Fruit fly (Drosophila melanogaster) whole organism, larva: ENCODE data around the gene CG8507.

ENCODE experiments used
- noc ChIP-seq: fragments of 200-800 bp; sonication (Bioruptor generic); optimal IDR thresholded peaks from 3 replicates; lab custom pipeline; 2019; ENCODE audit warnings: missing biosample characterization, mild to moderate bottlenecking, missing genetic modification characterization, moderate library complexity

The CG8507 gene

DNA sequence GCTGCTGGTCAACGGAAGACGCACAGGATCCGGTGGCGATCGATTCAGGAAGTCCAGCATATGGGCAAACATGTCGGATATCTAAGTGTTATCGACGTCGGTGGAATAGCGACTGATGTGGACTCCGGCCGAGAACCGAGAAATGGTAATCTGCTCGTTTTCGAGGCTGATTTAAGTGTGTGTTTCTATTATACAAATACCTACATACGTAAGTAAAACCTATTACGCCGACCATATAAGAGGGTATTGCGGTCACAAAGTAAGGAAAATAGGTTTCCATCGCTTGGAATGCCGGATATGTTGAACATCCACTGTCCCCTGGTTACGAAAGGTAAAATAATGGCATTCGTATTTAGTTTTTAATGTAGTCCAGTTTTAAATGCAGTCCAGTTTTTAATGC, 27.0 kb downstream of the CG8507 start, which contains the start of gene CG9459:
CG9459 (minus strand) TSS at position 101 of the 400 bp plus-strand sequence.
- TF ChIP-seq noc (tag; lab: Kevin White, UChicago), result no peak

DNA sequence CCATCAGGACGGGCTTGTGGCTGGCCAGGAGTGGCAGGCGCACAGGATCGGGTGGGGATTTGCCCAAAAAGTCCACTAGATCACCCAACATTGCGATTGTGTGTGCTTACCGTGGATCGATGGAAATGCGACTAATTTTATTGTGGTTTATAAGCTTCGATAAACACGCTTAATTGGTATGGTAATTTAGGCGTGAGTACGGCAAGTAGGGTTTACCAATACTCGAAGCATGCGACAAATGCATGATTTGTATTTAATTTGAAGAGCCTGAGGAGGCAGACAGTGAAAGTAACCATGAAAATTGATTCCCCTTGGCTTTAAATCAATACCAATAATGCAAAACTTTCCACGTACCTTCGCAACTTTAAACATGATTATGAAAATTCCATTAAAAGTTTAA, 28.5 kb downstream of the CG8507 start, which contains the start of gene CG9458:
CG9458 (minus strand) TSS at position 101 of the 400 bp plus-strand sequence.
- TF ChIP-seq noc (tag; lab: Kevin White, UChicago), result no peak

DNA sequence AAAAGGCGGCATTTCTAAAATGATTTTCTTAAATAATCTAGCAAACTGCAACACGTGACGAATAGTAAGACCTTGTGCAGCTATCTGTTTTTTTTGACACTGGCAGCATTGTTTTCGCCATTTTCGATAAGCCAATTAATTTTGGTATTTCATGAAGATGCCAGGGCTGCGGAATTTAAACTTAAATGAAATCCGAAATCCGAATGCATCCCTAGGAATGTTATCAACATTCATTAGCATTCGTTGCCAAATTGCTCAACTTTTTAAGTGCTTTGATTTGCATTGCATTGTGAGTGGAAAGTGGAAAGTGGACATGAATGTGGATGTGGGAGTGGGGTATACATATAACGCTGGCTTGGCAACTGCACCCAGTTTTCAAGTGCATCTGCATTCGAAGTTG, 29.8 kb downstream of the CG8507 start, which contains the start of gene CG42857:
CG42857 (minus strand) TSS at position 101 of the 400 bp plus-strand sequence.
- no peak for TF ChIP-seq noc (tag; lab: Kevin White, UChicago)

DNA sequence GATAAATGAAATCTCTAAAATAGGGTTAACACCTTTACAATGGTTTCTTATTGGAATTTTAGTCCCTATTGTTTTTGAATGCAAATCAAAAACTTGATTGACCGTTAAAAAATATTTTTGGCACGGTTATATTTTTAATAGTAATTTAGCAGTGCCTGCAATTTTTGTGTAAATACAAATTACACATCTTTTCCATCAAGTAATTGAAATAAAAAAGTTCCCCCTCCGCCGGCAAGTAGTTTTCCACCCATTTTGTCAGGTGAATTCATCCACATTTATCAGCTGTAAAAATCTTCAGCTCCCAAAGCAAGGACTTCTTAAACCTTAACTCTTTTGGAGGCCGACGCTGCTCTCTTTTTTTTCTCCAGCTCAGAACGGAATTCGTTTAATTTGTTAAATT, 32.4 kb downstream of the CG8507 start, which contains the start of gene CG34302:
CG34302 (minus strand) TSS at position 101 of the 400 bp plus-strand sequence.
- no peak for TF ChIP-seq noc (tag; lab: Kevin White, UChicago)
